Worm (Caenorhabditis elegans) whole organism, mixed stage, embryonic: ENCODE measurements around the gene R13H4.5.

Source experiments
- blmp-1 ChIP-seq: fragments of 150-350 bp; optimal IDR thresholded peaks from 2 replicates; lab custom pipeline; 2014; ENCODE audit warnings: missing biosample characterization, missing genetic modification characterization
- ceh-39 ChIP-seq: fragments of 150-350 bp; optimal IDR thresholded peaks from 2 replicates; lab custom pipeline; 2014; ENCODE audit warnings: missing biosample characterization, missing genetic modification characterization
- ceh-83 ChIP-seq: fragments of 200-800 bp; sonication (Bioruptor generic); optimal IDR thresholded peaks from 2 replicates; lab custom pipeline; 2018; ENCODE audit warnings: mild to moderate bottlenecking, missing genetic modification characterization, missing compliant biosample characterization
- ces-1 ChIP-seq: fragments of 150-350 bp; optimal IDR thresholded peaks from 2 replicates; lab custom pipeline; 2014; ENCODE audit warnings: missing biosample characterization, missing genetic modification reagents, missing genetic modification characterization
- cnd-1 ChIP-seq: fragments of 200-800 bp; sonication (Bioruptor generic); optimal IDR thresholded peaks from 2 replicates; lab custom pipeline; 2018; ENCODE audit warnings: mild to moderate bottlenecking, missing genetic modification characterization, missing compliant biosample characterization
- drap-1 ChIP-seq: fragments of 200-800 bp; sonication (Bioruptor generic); optimal IDR thresholded peaks from 3 replicates; lab custom pipeline; 2018; ENCODE audit warnings: mild to moderate bottlenecking, missing genetic modification characterization, missing compliant biosample characterization
- elt-3 ChIP-seq: fragments of 150-350 bp; optimal IDR thresholded peaks from 2 replicates; lab custom pipeline; 2014; ENCODE audit warnings: missing biosample characterization, missing genetic modification characterization
- mep-1 ChIP-seq: fragments of 150-350 bp; optimal IDR thresholded peaks from 2 replicates; lab custom pipeline; 2017; ENCODE audit warnings: missing biosample characterization, missing genetic modification reagents, missing genetic modification characterization, inconsistent platforms
- nhr-12 ChIP-seq: fragments of 150-350 bp; optimal IDR thresholded peaks from 2 replicates; lab custom pipeline; 2014; ENCODE audit warnings: missing biosample characterization, missing genetic modification characterization
- nhr-237 ChIP-seq: fragments of 150-350 bp; optimal IDR thresholded peaks from 2 replicates; lab custom pipeline; 2014; ENCODE audit warnings: missing biosample characterization, missing genetic modification characterization
- nhr-28 ChIP-seq: fragments of 150-350 bp; optimal IDR thresholded peaks from 2 replicates; lab custom pipeline; 2014; ENCODE audit warnings: missing biosample characterization, missing genetic modification characterization
- nhr-76 ChIP-seq: sonication (generic microtip); optimal IDR thresholded peaks from 2 replicates; lab custom pipeline; 2017; ENCODE audit warnings: missing biosample characterization, missing genetic modification characterization
- unc-62 ChIP-seq: fragments of 150-350 bp; optimal IDR thresholded peaks from 2 replicates; lab custom pipeline; 2014; ENCODE audit warnings: missing biosample characterization, missing genetic modification reagents, missing genetic modification characterization
- ztf-11 ChIP-seq: fragments of 150-350 bp; optimal IDR thresholded peaks from 2 replicates; lab custom pipeline; 2014; ENCODE audit warnings: missing biosample characterization, missing genetic modification characterization

DNA sequence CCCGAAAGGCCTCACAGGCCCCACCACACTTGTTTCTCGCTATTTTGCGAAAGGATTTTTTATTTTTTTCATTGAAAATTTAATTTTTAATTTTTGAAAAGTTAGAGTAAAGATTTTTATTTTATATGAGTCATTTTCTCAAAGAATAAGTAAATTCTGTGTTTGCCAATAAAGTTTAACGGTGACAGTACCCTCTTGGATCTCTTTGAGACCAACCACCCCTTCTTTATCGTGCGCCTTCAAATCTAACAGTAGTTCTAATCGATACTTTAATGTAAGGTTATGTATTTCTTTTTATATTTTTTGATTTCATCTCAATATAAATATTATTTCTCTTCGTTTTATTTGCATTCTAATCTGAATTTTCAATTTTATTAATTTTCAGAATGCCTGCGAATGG is 15.0 kb upstream of the R13H4.5 start, which contains the start of gene hmp-1:
- TF ChIP-seq ceh-39 (tag; lab: Kevin White, UChicago): no peak
- no peak for TF ChIP-seq elt-3
- no peak for TF ChIP-seq mep-1 (tag; lab: Kevin White, UChicago)
- no peak for TF ChIP-seq ztf-11 (tag; lab: Kevin White, UChicago)
- no peak for TF ChIP-seq blmp-1 (tag; lab: Kevin White, UChicago)
- no peak for TF ChIP-seq unc-62 (GFP tag; lab: Kevin White, UChicago)
- no peak for TF ChIP-seq nhr-28
- TF ChIP-seq cnd-1 (tag; lab: Kevin White, UChicago): no peak
- TF ChIP-seq nhr-12 (tag; lab: Kevin White, UChicago): no peak
- no peak for TF ChIP-seq nhr-76
- no peak for TF ChIP-seq nhr-237 (tag; lab: Kevin White, UChicago)
- no peak for TF ChIP-seq drap-1 (GFP tag; lab: Kevin White, UChicago)
- no peak for TF ChIP-seq ces-1 (GFP tag; lab: Kevin White, UChicago)
- no peak for TF ChIP-seq ceh-83
